Worm (Caenorhabditis elegans): ENCODE results near the gene B0280.7.

DNA sequence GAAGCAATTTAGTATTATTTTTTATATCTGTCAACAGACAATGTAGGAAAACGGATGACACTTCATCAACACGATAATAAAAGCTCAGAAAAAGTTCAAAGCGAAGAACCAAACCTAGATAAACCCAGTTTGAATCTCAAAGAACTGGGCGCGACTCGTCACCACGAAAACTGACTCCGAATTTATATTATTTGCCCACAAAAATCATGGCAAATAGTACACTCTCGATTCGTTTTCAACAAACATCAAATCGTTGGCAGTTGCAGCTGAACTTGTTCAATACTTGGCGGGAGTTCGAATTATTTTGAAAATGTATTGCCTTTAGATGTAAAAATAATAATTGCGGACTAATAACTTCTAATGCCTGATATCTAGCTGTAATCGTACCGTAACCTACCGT lies 28.6 kb downstream of the B0280.7 start:
- TF ChIP-seq mab-5 (tag; optimal IDR thresholded peaks at IDR 0.05) (no peak), ZK546.5 (tag; optimal IDR thresholded peaks at IDR 0.05) (no peak)
